Worm (Caenorhabditis elegans) whole organism, L4 larva: Measurements from ENCODE around the gene ztf-30.
A peak's percentile ranks its signal among the peaks of the same experiment; 100 is the strongest.

ENCODE experiments used
- F10B5.3 ChIP-seq: sonication (generic microtip); optimal IDR thresholded peaks from 2 replicates; lab custom pipeline; 2016; ENCODE audit warnings: mild to moderate bottlenecking, missing genetic modification characterization, missing compliant biosample characterization
- F26F4.8 ChIP-seq: fragments of 200-800 bp; sonication (Bioruptor generic); conservative IDR thresholded peaks from 2 replicates; pipeline ENCODE4 v1.3.6; 2022; ENCODE audit warnings: missing genetic modification characterization, missing compliant biosample characterization
- F37D6.2 ChIP-seq: sonication (generic microtip); optimal IDR thresholded peaks from 2 replicates; lab custom pipeline; 2016; ENCODE audit warnings: mild to moderate bottlenecking, missing genetic modification characterization, missing compliant biosample characterization
- F49E8.2 ChIP-seq: sonication (generic microtip); optimal IDR thresholded peaks from 2 replicates; lab custom pipeline; 2016; ENCODE audit warnings: missing compliant biosample characterization, mild to moderate bottlenecking, missing genetic modification characterization, borderline replicate concordance
- T26A8.4 ChIP-seq: fragments of 200-800 bp; sonication (Bioruptor generic); IDR thresholded peaks from 2 replicates; pipeline ENCODE4 v1.3.6; 2022; ENCODE audit warnings: missing genetic modification characterization, missing compliant biosample characterization
- Y105C5A.15 ChIP-seq: fragments of 200-800 bp; sonication (Bioruptor generic); IDR thresholded peaks from 2 replicates; pipeline ENCODE4 v1.3.6; 2022; ENCODE audit warnings: missing genetic modification characterization, missing compliant biosample characterization
- Y75B8A.6 ChIP-seq: fragments of 200-800 bp; sonication (Bioruptor generic); IDR thresholded peaks from 2 replicates; pipeline ENCODE4 v1.3.6; 2022; ENCODE audit warnings: missing genetic modification reagents, missing genetic modification characterization, missing compliant biosample characterization
- aha-1 ChIP-seq: fragments of 150-350 bp; peaks from one replicate; lab custom pipeline; 2014; ENCODE audit warnings: missing biosample characterization, missing genetic modification characterization
- aly-2 ChIP-seq: sonication (generic microtip); optimal IDR thresholded peaks from 2 replicates; lab custom pipeline; 2018; ENCODE audit warnings: missing biosample characterization, missing genetic modification characterization
- ama-1 ChIP-seq: fragments of 150-350 bp; optimal IDR thresholded peaks from 2 replicates; lab custom pipeline; 2014; ENCODE audit warnings: inconsistent platforms, mixed read lengths
- arid-1 ChIP-seq: fragments of 200-800 bp; sonication (Bioruptor generic); conservative IDR thresholded peaks from 2 replicates; pipeline ENCODE4 v1.3.6; 2022; ENCODE audit warnings: missing genetic modification reagents, missing genetic modification characterization, missing compliant biosample characterization
- attf-4 ChIP-seq: sonication (generic microtip); optimal IDR thresholded peaks from 3 replicates; lab custom pipeline; 2017; ENCODE audit warnings: missing biosample characterization, missing genetic modification characterization
- ceh-20 ChIP-seq: fragments of 200-800 bp; sonication (Bioruptor generic); IDR thresholded peaks from 2 replicates; pipeline ENCODE4 v1.3.6; 2022; ENCODE audit warnings: missing genetic modification reagents, missing genetic modification characterization, missing compliant biosample characterization
- ceh-32 ChIP-seq: sonication (generic microtip); optimal IDR thresholded peaks from 2 replicates; lab custom pipeline; 2016; ENCODE audit warnings: mild to moderate bottlenecking, missing genetic modification characterization, missing compliant biosample characterization; ENCODE audit not compliant: poor library complexity
- ceh-44 ChIP-seq: fragments of 200-800 bp; sonication (Bioruptor generic); IDR thresholded peaks from 2 replicates; pipeline ENCODE4 v1.3.6; 2022; ENCODE audit warnings: missing genetic modification reagents, missing genetic modification characterization, missing compliant biosample characterization
- ctbp-1 ChIP-seq: fragments of 200-800 bp; sonication (Bioruptor generic); IDR thresholded peaks from 2 replicates; pipeline ENCODE4 v1.3.6; 2022; ENCODE audit warnings: missing genetic modification reagents, missing genetic modification characterization, missing compliant biosample characterization
- daf-16 ChIP-seq, 3 experiments: sonication (generic microtip); optimal IDR thresholded peaks; 2 replicates each; lab custom pipeline; 2016 to 2017; ENCODE audit warnings: missing genetic modification characterization in 3 of 3, missing genetic modification reagents in 3 of 3, mild to moderate bottlenecking in 2 of 3, missing compliant biosample characterization in 2 of 3, missing biosample characterization in 1 of 3, moderate library complexity in 1 of 3
- daf-8 ChIP-seq: fragments of 200-800 bp; sonication (Bioruptor generic); IDR thresholded peaks from 2 replicates; pipeline ENCODE4 v1.3.6; 2022; ENCODE audit warnings: missing genetic modification characterization, missing compliant biosample characterization
- dpl-1 ChIP-seq: fragments of 150-350 bp; optimal IDR thresholded peaks from 2 replicates; lab custom pipeline; 2014; ENCODE audit warnings: missing biosample characterization, missing genetic modification reagents, missing genetic modification characterization
- duxl-1 ChIP-seq: sonication (generic microtip); optimal IDR thresholded peaks from 2 replicates; lab custom pipeline; 2016; ENCODE audit warnings: mild to moderate bottlenecking, missing genetic modification characterization, moderate library complexity, missing compliant biosample characterization; ENCODE audit not compliant: poor library complexity
- dve-1 ChIP-seq: sonication (generic microtip); optimal IDR thresholded peaks from 2 replicates; lab custom pipeline; 2017; ENCODE audit warnings: antibody characterized with exemption, mild to moderate bottlenecking, missing genetic modification characterization, missing compliant biosample characterization; ENCODE audit not compliant: insufficient read depth
- fkh-10 ChIP-seq: fragments of 150-350 bp; optimal IDR thresholded peaks from 2 replicates; lab custom pipeline; 2014; ENCODE audit warnings: missing biosample characterization, missing genetic modification reagents, missing genetic modification characterization
- gei-8 ChIP-seq: fragments of 200-800 bp; sonication (Bioruptor generic); optimal IDR thresholded peaks from 2 replicates; lab custom pipeline; 2018; ENCODE audit warnings: mild to moderate bottlenecking, missing genetic modification characterization, missing compliant biosample characterization
- hif-1 ChIP-seq, 2 experiments: sonication (generic microtip); optimal IDR thresholded peaks; 2 replicates each; lab custom pipeline; 2016 to 2017; ENCODE audit warnings: missing compliant biosample characterization in 2 of 2, missing genetic modification characterization in 2 of 2, missing genetic modification reagents in 2 of 2, missing genotype in 2 of 2, mild to moderate bottlenecking in 1 of 2
- hlh-11 ChIP-seq: fragments of 200-800 bp; sonication (Bioruptor generic); optimal IDR thresholded peaks from 2 replicates; lab custom pipeline; 2018; ENCODE audit warnings: mild to moderate bottlenecking, missing genetic modification characterization, missing compliant biosample characterization
- jun-1 ChIP-seq: fragments of 150-350 bp; optimal IDR thresholded peaks from 2 replicates; lab custom pipeline; 2014; ENCODE audit warnings: missing biosample characterization, missing genetic modification reagents, missing genetic modification characterization
- lim-7 ChIP-seq: fragments of 200-800 bp; sonication (Bioruptor generic); IDR thresholded peaks from 2 replicates; pipeline ENCODE4 v1.3.6; 2022; ENCODE audit warnings: missing genetic modification characterization, missing compliant biosample characterization
- lin-13 ChIP-seq: fragments of 150-350 bp; optimal IDR thresholded peaks from 2 replicates; lab custom pipeline; 2014; ENCODE audit warnings: missing biosample characterization, missing genetic modification reagents, missing genetic modification characterization
- lin-29 ChIP-seq: fragments of 200-800 bp; sonication (Bioruptor generic); IDR thresholded peaks from 2 replicates; pipeline ENCODE4 v1.3.6; 2022; ENCODE audit warnings: missing genetic modification reagents, missing genetic modification characterization, missing compliant biosample characterization
- madf-9 ChIP-seq: fragments of 200-800 bp; sonication (Bioruptor generic); conservative IDR thresholded peaks from 2 replicates; pipeline ENCODE4 v1.3.6; 2022; ENCODE audit warnings: missing genetic modification reagents, missing genetic modification characterization, missing compliant biosample characterization
- mdt-29 ChIP-seq: fragments of 200-800 bp; sonication (Bioruptor generic); IDR thresholded peaks from 2 replicates; pipeline ENCODE4 v1.3.6; 2022; ENCODE audit warnings: missing genetic modification reagents, missing genetic modification characterization, missing compliant biosample characterization
- mep-1 ChIP-seq: fragments of 150-350 bp; sonication (generic microtip); optimal IDR thresholded peaks from 3 replicates; lab custom pipeline; 2014; ENCODE audit warnings: missing biosample characterization, missing genetic modification characterization
- mxl-3 ChIP-seq: fragments of 200-800 bp; sonication (Bioruptor generic); optimal IDR thresholded peaks from 2 replicates; lab custom pipeline; 2018; ENCODE audit warnings: mild to moderate bottlenecking, missing genetic modification characterization, missing compliant biosample characterization
- nhr-102 ChIP-seq: sonication (generic microtip); optimal IDR thresholded peaks from 2 replicates; lab custom pipeline; 2016; ENCODE audit warnings: mild to moderate bottlenecking, missing genetic modification characterization, moderate library complexity, missing compliant biosample characterization
- nhr-6 ChIP-seq: fragments of 150-350 bp; optimal IDR thresholded peaks from 2 replicates; lab custom pipeline; 2014; ENCODE audit warnings: missing biosample characterization, missing genetic modification characterization
- nhr-76 ChIP-seq: fragments of 150-350 bp; optimal IDR thresholded peaks from 2 replicates; lab custom pipeline; 2014; ENCODE audit warnings: missing biosample characterization, missing genetic modification characterization
- rbr-2 ChIP-seq: sonication (generic microtip); optimal IDR thresholded peaks from 2 replicates; lab custom pipeline; 2016; ENCODE audit warnings: missing genotype, missing genetic modification characterization, missing compliant biosample characterization
- saeg-2 ChIP-seq: fragments of 200-800 bp; sonication (Bioruptor generic); IDR thresholded peaks from 2 replicates; pipeline ENCODE4 v1.3.6; 2022; ENCODE audit warnings: missing genetic modification reagents, missing genetic modification characterization, missing compliant biosample characterization
- sdz-12 ChIP-seq: fragments of 200-800 bp; sonication (Bioruptor generic); optimal IDR thresholded peaks from 2 replicates; lab custom pipeline; 2018; ENCODE audit warnings: mild to moderate bottlenecking, missing genetic modification characterization, missing compliant biosample characterization
- set-16 ChIP-seq: fragments of 200-800 bp; sonication (Bioruptor generic); IDR thresholded peaks from 2 replicates; pipeline ENCODE4 v1.3.6; 2022; ENCODE audit warnings: missing genetic modification reagents, missing genetic modification characterization, missing compliant biosample characterization
- snpc-1.2 ChIP-seq: fragments of 200-800 bp; sonication (Bioruptor generic); IDR thresholded peaks from 2 replicates; pipeline ENCODE4 v1.3.6; 2022; ENCODE audit warnings: missing genetic modification reagents, missing genetic modification characterization, missing compliant biosample characterization
- snpc-4 ChIP-seq: fragments of 150-350 bp; optimal IDR thresholded peaks from 2 replicates; lab custom pipeline; 2014; ENCODE audit warnings: missing biosample characterization, missing genetic modification characterization
- spr-3 ChIP-seq: fragments of 200-800 bp; sonication (Bioruptor generic); optimal IDR thresholded peaks from 2 replicates; lab custom pipeline; 2018; ENCODE audit warnings: mild to moderate bottlenecking, missing genetic modification characterization, missing compliant biosample characterization
- tra-1 ChIP-seq: fragments of 200-800 bp; sonication (Bioruptor generic); IDR thresholded peaks from 2 replicates; pipeline ENCODE4 v1.3.6; 2022; ENCODE audit warnings: missing genetic modification reagents, missing genetic modification characterization, missing compliant biosample characterization
- unc-62 ChIP-seq, 3 experiments: fragments of 150-350 bp in 1 of 3; sonication (generic microtip); optimal IDR thresholded peaks in 2 of 3; peaks in 1 of 3; 1 replicate in 1 of 3; 2 replicates in 2 of 3; lab custom pipeline; 2014 to 2017; ENCODE audit warnings: missing biosample characterization in 3 of 3, missing genetic modification characterization in 3 of 3, missing genetic modification reagents in 3 of 3, missing genotype in 1 of 3
- ztf-11 ChIP-seq: fragments of 150-350 bp; optimal IDR thresholded peaks from 2 replicates; lab custom pipeline; 2014; ENCODE audit warnings: missing biosample characterization, missing genetic modification characterization
- ztf-7 ChIP-seq: fragments of 150-350 bp; optimal IDR thresholded peaks from 2 replicates; lab custom pipeline; 2014; ENCODE audit warnings: missing biosample characterization, missing genetic modification characterization

The ztf-30 gene

ce11 chrIII:8643639-8644038, 46.0 kb upstream of the ztf-30 start, which contains the start of gene twk-7:
Gene twk-7, minus strand, starts transcription at chrIII:8643739.
- TF ChIP-seq aha-1 (tag; lab: Kevin White, UChicago) (no peak), unc-62 (GFP tag; optimal IDR thresholded peaks at IDR 0.05 in 1 of 2; lab: Kevin White, UChicago) (no peak), unc-62 (tag; optimal IDR thresholded peaks at IDR 0.05; lab: Kevin White, UChicago) (no peak), ceh-44 (GFP tag; lab: Robert Waterston, UW) (no peak), spr-3 (GFP tag; lab: Kevin White, UChicago) (no peak), ama-1 (lab: Kevin White, UChicago) (no peak), ceh-20 (no peak)

- TF ChIP-seq ctbp-1 (GFP tag; lab: Robert Waterston, UW), result 0 out of 2 replicates have a peak, but pooled peaks have one; percentile 39
- TF ChIP-seq nhr-102 (tag; lab: Kevin White, UChicago), result peak; percentile 26
- TF ChIP-seq ceh-32 (tag; lab: Kevin White, UChicago), result no peak
- TF ChIP-seq hlh-11 (tag; lab: Kevin White, UChicago), result no peak
- TF ChIP-seq daf-8 (GFP tag; lab: Robert Waterston, UW), result no peak
- peak; percentile 66 for TF ChIP-seq duxl-1
- 0 out of 2 replicates have a peak, but pooled peaks have one; percentile 57 for TF ChIP-seq madf-9
- peak; percentile 89 for TF ChIP-seq lim-7
- TF ChIP-seq rbr-2 (tag; lab: Kevin White, UChicago), result peak; percentile 15
- peak; percentile 72 for TF ChIP-seq arid-1 (GFP tag; lab: Robert Waterston, UW)
- peak; percentile 70; the same call in 1 of the 2 replicates for TF ChIP-seq tra-1 (GFP tag; lab: Robert Waterston, UW)
- TF ChIP-seq mxl-3, result no peak
- TF ChIP-seq ceh-44 (GFP tag; lab: Robert Waterston, UW), result 0 out of 2 replicates have a peak, but pooled peaks have one; percentile 49
- TF ChIP-seq snpc-4 (tag; lab: Kevin White, UChicago), result no peak
- TF ChIP-seq Y105C5A.15 (GFP tag; lab: Robert Waterston, UW), result no peak
- TF ChIP-seq lin-29 (GFP tag; lab: Robert Waterston, UW), result no peak
- no peak for TF ChIP-seq ama-1 (lab: Kevin White, UChicago)
- TF ChIP-seq fkh-10 (GFP tag; lab: Kevin White, UChicago), result no peak
- TF ChIP-seq snpc-1.2 (GFP tag; lab: Robert Waterston, UW), result peak; percentile 59
- TF ChIP-seq T26A8.4, result no peak
- TF ChIP-seq F37D6.2, result no peak
- no peak for TF ChIP-seq F49E8.2 (tag; lab: Kevin White, UChicago)
- TF ChIP-seq ztf-7 (tag; lab: Kevin White, UChicago), result no peak
- TF ChIP-seq Y75B8A.6 (GFP tag; lab: Robert Waterston, UW), result no peak
- TF ChIP-seq sdz-12 (GFP tag; lab: Kevin White, UChicago), result no peak
- no peak for TF ChIP-seq jun-1 (tag; lab: Kevin White, UChicago)
- TF ChIP-seq attf-4, result no peak
- TF ChIP-seq F26F4.8 (GFP tag; lab: Robert Waterston, UW), result peak; percentile 84
- no peak for TF ChIP-seq mdt-29 (GFP tag; lab: Robert Waterston, UW)
- no peak for TF ChIP-seq saeg-2 (GFP tag; lab: Robert Waterston, UW)
- no peak for TF ChIP-seq set-16 (GFP tag; lab: Robert Waterston, UW)
- no peak for TF ChIP-seq nhr-76 (tag; lab: Kevin White, UChicago)
- peak; percentile 36 for TF ChIP-seq gei-8 (GFP tag; lab: Kevin White, UChicago)
- TF ChIP-seq aha-1 (tag; lab: Kevin White, UChicago), result peak; percentile 92
- no peak for TF ChIP-seq F10B5.3 (tag; lab: Kevin White, UChicago)
- no peak for TF ChIP-seq ztf-11 (tag; lab: Kevin White, UChicago)
- TF ChIP-seq dve-1 (tag; lab: Kevin White, UChicago), result peak; percentile 37
- peak; percentile 21 for TF ChIP-seq mep-1 (tag; lab: Kevin White, UChicago)
- no peak for TF ChIP-seq hif-1 (tag; optimal IDR thresholded peaks at IDR 0.05; lab: Kevin White, UChicago)
- peak in 1 of 2 experiments; percentile 77 for TF ChIP-seq daf-16 (GFP tag; optimal IDR thresholded peaks at IDR 0.05; lab: Kevin White, UChicago)
- peak; percentile 57 for TF ChIP-seq daf-16 (tag; optimal IDR thresholded peaks at IDR 0.05; lab: Kevin White, UChicago)
- TF ChIP-seq aly-2 (tag; lab: Kevin White, UChicago), result no peak
- TF ChIP-seq nhr-6 (tag; lab: Kevin White, UChicago), result no peak
- TF ChIP-seq ceh-20, result peak; percentile 51; the same call in 1 of the 2 replicates
- TF ChIP-seq dpl-1 (GFP tag; lab: Kevin White, UChicago), result no peak
- peak; percentile 16 for TF ChIP-seq lin-13 (GFP tag; lab: Kevin White, UChicago)
Measured at ce11 chrIII:8639188-8639795, 41.6 kb upstream of the ztf-30 start, which contains the start of gene fip-1. Gene fip-1, plus strand, starts transcription at chrIII:8639745.
